Worm (Caenorhabditis elegans) whole organism, early embryonic: ENCODE results near the gene C56C10.7.

Source experiments
- B0310.2 ChIP-seq: sonication (generic microtip); optimal IDR thresholded peaks from 2 replicates; lab custom pipeline; 2016; ENCODE audit warnings: mild to moderate bottlenecking, missing genetic modification characterization, missing compliant biosample characterization
- F13C5.2 ChIP-seq: sonication (generic microtip); optimal IDR thresholded peaks from 2 replicates; lab custom pipeline; 2017; ENCODE audit warnings: mild to moderate bottlenecking, missing genetic modification characterization, inconsistent platforms, missing compliant biosample characterization
- aly-1 ChIP-seq: sonication (generic microtip); optimal IDR thresholded peaks from 2 replicates; lab custom pipeline; 2016; ENCODE audit warnings: missing genetic modification characterization, missing compliant biosample characterization
- ama-1 ChIP-seq: fragments of 150-350 bp; optimal IDR thresholded peaks from 2 replicates; lab custom pipeline; 2014
- ceh-13 ChIP-seq: fragments of 200-800 bp; sonication (Bioruptor generic); optimal IDR thresholded peaks from 2 replicates; lab custom pipeline; 2018; ENCODE audit warnings: mild to moderate bottlenecking, missing genetic modification characterization, missing compliant biosample characterization
- ceh-36 ChIP-seq: sonication (generic microtip); optimal IDR thresholded peaks from 2 replicates; lab custom pipeline; 2016; ENCODE audit warnings: missing genetic modification characterization, inconsistent platforms, missing compliant biosample characterization
- ets-7 ChIP-seq: sonication (generic microtip); optimal IDR thresholded peaks from 2 replicates; lab custom pipeline; 2016; ENCODE audit warnings: missing genotype, missing genetic modification characterization, missing compliant biosample characterization
- flt-1 ChIP-seq: fragments of 200-800 bp; sonication (Bioruptor generic); IDR thresholded peaks from 2 replicates; pipeline ENCODE4 v1.3.6; 2022; ENCODE audit warnings: missing genetic modification characterization, missing compliant biosample characterization
- hmbx-1 ChIP-seq: sonication (generic microtip); optimal IDR thresholded peaks from 2 replicates; lab custom pipeline; 2016; ENCODE audit warnings: mild to moderate bottlenecking, missing genetic modification characterization, missing compliant biosample characterization
- hmg-4 ChIP-seq: fragments of 200-800 bp; sonication (Bioruptor generic); optimal IDR thresholded peaks from 2 replicates; lab custom pipeline; 2018; ENCODE audit warnings: mild to moderate bottlenecking, missing genetic modification characterization, missing compliant biosample characterization
- hnd-1 ChIP-seq: sonication (generic microtip); optimal IDR thresholded peaks from 2 replicates; lab custom pipeline; 2016; ENCODE audit warnings: missing genetic modification characterization, missing compliant biosample characterization
- pes-1 ChIP-seq: fragments of 200-800 bp; sonication (Bioruptor generic); IDR thresholded peaks from 2 replicates; pipeline ENCODE4 v1.3.6; 2022; ENCODE audit warnings: missing genetic modification reagents, missing genetic modification characterization, missing compliant biosample characterization
- scrt-1 ChIP-seq: fragments of 200-800 bp; sonication (Bioruptor generic); IDR thresholded peaks from 2 replicates; pipeline ENCODE4 v1.3.6; 2022; ENCODE audit warnings: missing genetic modification characterization, missing compliant biosample characterization
- sea-1 ChIP-seq: fragments of 200-800 bp; sonication (Bioruptor generic); conservative IDR thresholded peaks from 2 replicates; pipeline ENCODE4 v1.3.6; 2022; ENCODE audit warnings: missing genetic modification characterization, missing compliant biosample characterization
- tbx-11 ChIP-seq: fragments of 200-800 bp; sonication (Bioruptor generic); IDR thresholded peaks from 2 replicates; pipeline ENCODE4 v1.3.6; 2022; ENCODE audit warnings: missing genetic modification characterization, missing compliant biosample characterization
- tbx-37 ChIP-seq: fragments of 200-800 bp; sonication (Bioruptor generic); conservative IDR thresholded peaks from 2 replicates; pipeline ENCODE4 v1.3.6; 2022; ENCODE audit warnings: missing genetic modification reagents, missing genetic modification characterization, missing compliant biosample characterization
- tra-4 ChIP-seq: sonication (generic microtip); optimal IDR thresholded peaks from 2 replicates; lab custom pipeline; 2017; ENCODE audit warnings: missing genetic modification characterization, missing compliant biosample characterization

The C56C10.7 gene

DNA sequence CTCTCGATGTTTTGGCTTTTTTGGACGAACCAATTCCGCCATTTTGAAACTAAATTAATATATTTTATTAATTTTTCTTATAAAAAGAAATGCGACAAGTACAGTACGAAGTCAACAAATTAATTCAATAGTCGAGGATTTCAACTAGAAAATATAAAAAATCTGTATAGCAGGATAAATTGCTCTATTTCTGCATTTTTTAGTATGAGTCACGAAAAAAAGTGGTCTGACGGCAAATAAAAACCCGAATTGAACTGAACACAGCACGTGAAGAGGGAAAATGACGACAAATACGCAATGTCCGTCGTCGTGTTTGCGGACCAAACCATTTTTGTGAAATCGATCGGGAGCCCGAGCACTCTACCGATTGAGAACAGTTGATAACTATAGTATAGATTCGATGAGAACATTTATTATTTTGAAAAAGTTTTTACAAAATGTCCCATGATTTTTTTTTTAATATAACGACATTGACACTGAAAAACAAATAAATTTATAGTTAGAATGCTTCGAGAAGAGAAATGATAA lies 22.0 kb upstream of the C56C10.7 start, which contains the start of gene epg-5:
Gene epg-5, minus strand, starts transcription at position 51 of the 528 bp plus-strand sequence.
- TF ChIP-seq scrt-1 (GFP tag; lab: Robert Waterston, UW) (no peak), tra-4 (tag; lab: Kevin White, UChicago) (no peak), hmbx-1 (tag; lab: Kevin White, UChicago) (no peak), flt-1 (GFP tag; lab: Robert Waterston, UW) (no peak), ceh-13 (GFP tag; lab: Kevin White, UChicago) (no peak)

DNA sequence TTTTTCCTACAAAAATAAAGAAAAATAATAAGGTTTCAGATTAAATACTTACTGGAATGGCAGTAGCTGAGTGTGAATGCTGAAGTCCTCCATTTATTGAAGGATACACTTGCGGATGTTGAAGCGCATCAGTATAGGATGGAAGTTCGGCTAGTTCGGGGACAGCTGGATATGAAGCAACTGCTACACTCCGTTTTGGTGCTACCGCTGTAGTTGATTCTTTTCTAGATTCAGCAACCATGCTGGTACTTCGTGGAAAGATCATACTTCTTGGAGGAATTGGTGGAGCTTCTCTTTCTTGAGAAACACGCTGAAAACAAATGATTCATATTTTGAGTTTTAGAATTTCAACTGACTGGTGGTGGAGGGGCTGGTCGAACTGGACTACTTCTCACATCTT lies 21.3 kb upstream of the C56C10.7 start:
- no peak for TF ChIP-seq sea-1

DNA sequence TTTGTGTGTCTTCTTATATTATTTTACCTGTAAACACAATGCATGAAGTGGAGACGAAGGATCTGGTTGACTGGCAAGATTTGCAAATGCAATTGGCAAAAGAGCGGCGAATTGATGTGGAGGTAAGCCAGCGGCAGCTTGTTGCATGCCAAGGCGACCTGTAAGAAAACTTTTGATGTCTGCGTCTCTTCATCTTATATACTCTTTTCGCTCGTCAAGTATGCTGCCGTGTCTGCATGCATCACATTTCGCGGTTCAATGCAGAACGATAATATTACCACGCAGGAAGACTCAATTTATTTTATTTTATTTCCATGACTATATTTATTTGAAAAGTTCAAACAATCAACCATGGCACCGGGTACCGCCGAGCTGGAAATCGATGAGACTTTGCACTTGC lies 13.6 kb upstream of the C56C10.7 start, which contains the start of gene vps-33.2:
Gene vps-33.2, plus strand, starts transcription at position 244 of the 400 bp plus-strand sequence.
- TF ChIP-seq flt-1 (GFP tag; lab: Robert Waterston, UW) (no peak), ets-7 (tag; lab: Kevin White, UChicago) (no peak), tra-4 (tag; lab: Kevin White, UChicago) (no peak), tbx-37 (GFP tag; lab: Robert Waterston, UW) (no peak), ceh-36 (no peak)

DNA sequence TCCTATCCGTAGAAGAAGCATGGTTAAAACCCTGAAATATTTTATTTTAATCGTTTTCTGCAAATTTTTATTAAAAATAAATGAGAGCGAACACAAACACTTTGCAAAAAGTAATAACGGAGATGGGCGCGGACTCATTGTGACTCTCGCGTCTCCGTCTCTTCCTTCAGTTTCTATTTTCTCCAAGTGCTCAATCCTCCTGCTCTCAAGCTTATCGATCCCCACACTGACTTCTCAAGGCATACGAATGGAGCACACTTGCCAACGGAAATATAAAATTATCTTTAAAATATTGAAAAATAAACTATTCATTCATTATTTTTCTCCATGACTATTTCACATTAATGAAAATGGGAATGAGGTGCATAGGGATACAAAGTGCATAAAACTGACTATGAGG lies 10.7 kb upstream of the C56C10.7 start, which contains the start of gene dnj-8:
Gene dnj-8, minus strand, starts transcription at position 31 of the 400 bp plus-strand sequence.
- TF ChIP-seq ceh-13 (GFP tag; lab: Kevin White, UChicago) (no peak), hmbx-1 (tag; lab: Kevin White, UChicago) (no peak), tra-4 (tag; lab: Kevin White, UChicago) (no peak), hnd-1 (no peak), flt-1 (GFP tag; lab: Robert Waterston, UW) (no peak), ceh-36 (no peak), scrt-1 (GFP tag; lab: Robert Waterston, UW) (no peak), hmg-4 (no peak), tbx-37 (GFP tag; lab: Robert Waterston, UW) (no peak), aly-1 (tag; lab: Kevin White, UChicago) (no peak), tbx-11 (no peak), pes-1 (no peak)

DNA sequence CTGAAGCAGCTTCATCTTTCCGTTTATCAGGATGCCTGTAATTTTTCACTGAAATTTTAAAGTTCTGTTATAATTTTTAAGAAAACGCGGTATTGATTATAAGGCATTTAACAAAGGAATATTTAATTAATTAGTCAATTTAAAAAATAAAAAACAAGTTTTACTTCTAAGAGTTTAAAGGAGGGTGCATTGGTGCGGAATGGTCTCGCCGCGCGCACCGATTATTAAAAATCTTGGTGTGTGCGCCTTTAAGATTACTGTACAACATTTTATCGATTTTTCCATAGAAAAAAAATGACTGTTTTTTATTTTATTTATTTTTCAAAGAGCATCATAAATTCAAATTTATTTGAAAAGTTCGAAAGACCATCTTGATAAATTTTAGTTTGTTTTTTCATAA lies 10.1 kb upstream of the C56C10.7 start:
- no peak for TF ChIP-seq tra-4 (tag; lab: Kevin White, UChicago)
- TF ChIP-seq tbx-11: no peak
- TF ChIP-seq tbx-37 (GFP tag; lab: Robert Waterston, UW): no peak
- no peak for TF ChIP-seq sea-1
- TF ChIP-seq hmbx-1 (tag; lab: Kevin White, UChicago): no peak

DNA sequence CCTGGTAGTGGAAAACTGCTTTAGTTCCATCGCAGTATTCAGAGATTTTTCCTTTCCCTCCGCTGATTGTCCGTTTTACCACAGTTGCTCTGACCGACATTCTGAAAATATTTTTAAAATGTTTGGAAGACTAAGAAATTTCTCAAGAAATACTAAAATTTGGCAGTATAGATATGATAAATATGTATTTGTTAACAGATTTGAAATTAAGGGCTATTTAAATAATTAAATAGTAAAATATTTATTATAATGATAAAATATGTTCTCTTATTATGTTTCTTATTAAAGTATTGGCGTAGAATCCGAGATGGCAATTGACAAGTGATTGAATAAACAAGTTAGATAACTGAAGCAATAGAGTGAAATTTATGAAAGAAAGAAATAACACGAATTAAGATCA lies 6.8 kb upstream of the C56C10.7 start, which contains the start of gene aipr-1:
Gene aipr-1, minus strand, starts transcription at position 101 of the 400 bp plus-strand sequence.
- TF ChIP-seq ets-7 (tag; lab: Kevin White, UChicago): no peak
- TF ChIP-seq hmbx-1 (tag; lab: Kevin White, UChicago): no peak
- no peak for TF ChIP-seq ceh-13 (GFP tag; lab: Kevin White, UChicago)
- TF ChIP-seq hmg-4: no peak
- no peak for TF ChIP-seq ama-1 (lab: Kevin White, UChicago)
- no peak for TF ChIP-seq tra-4 (tag; lab: Kevin White, UChicago)
- TF ChIP-seq pes-1: no peak
- no peak for TF ChIP-seq sea-1
- no peak for TF ChIP-seq aly-1 (tag; lab: Kevin White, UChicago)
- TF ChIP-seq ceh-36: no peak
- TF ChIP-seq hnd-1: no peak
- TF ChIP-seq F13C5.2 (tag; lab: Kevin White, UChicago): no peak
- TF ChIP-seq tbx-11: no peak
- TF ChIP-seq B0310.2 (tag; lab: Kevin White, UChicago): no peak
- TF ChIP-seq flt-1 (GFP tag; lab: Robert Waterston, UW): no peak
- no peak for TF ChIP-seq tbx-37 (GFP tag; lab: Robert Waterston, UW)
- TF ChIP-seq scrt-1 (GFP tag; lab: Robert Waterston, UW): no peak

DNA sequence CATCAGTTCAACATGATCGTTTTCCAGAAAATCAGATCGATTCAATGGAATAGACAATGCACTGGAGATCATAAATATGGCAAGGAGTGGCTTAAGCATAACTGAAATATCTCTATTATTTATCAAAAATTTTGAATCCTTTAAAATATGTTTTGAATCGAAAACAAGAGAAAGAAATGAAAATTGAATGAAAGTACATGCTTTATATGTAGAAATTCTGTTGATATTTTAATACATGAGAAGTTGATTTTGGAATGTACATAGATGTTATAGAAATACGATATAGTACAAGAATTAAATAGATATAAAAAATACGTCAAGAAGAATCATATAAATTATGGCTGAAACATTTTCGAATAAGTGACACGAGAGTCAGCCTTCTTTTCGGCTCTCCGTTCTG lies 4.9 kb upstream of the C56C10.7 start, which contains the start of gene C56C10.9:
Gene C56C10.9, minus strand, starts transcription at position 101 of the 400 bp plus-strand sequence.
- no peak for TF ChIP-seq ets-7 (tag; lab: Kevin White, UChicago)
- no peak for TF ChIP-seq tbx-37 (GFP tag; lab: Robert Waterston, UW)
- TF ChIP-seq F13C5.2 (tag; lab: Kevin White, UChicago): no peak
- no peak for TF ChIP-seq tbx-11
- TF ChIP-seq hmbx-1 (tag; lab: Kevin White, UChicago): no peak
- TF ChIP-seq B0310.2 (tag; lab: Kevin White, UChicago): no peak
- TF ChIP-seq flt-1 (GFP tag; lab: Robert Waterston, UW): no peak
- TF ChIP-seq ceh-36: no peak
- no peak for TF ChIP-seq sea-1
- TF ChIP-seq tra-4 (tag; lab: Kevin White, UChicago): no peak
- no peak for TF ChIP-seq ceh-13 (GFP tag; lab: Kevin White, UChicago)
- TF ChIP-seq aly-1 (tag; lab: Kevin White, UChicago): no peak
- TF ChIP-seq scrt-1 (GFP tag; lab: Robert Waterston, UW): no peak
- no peak for TF ChIP-seq pes-1
- TF ChIP-seq hnd-1: no peak
- TF ChIP-seq ama-1 (lab: Kevin White, UChicago): no peak

DNA sequence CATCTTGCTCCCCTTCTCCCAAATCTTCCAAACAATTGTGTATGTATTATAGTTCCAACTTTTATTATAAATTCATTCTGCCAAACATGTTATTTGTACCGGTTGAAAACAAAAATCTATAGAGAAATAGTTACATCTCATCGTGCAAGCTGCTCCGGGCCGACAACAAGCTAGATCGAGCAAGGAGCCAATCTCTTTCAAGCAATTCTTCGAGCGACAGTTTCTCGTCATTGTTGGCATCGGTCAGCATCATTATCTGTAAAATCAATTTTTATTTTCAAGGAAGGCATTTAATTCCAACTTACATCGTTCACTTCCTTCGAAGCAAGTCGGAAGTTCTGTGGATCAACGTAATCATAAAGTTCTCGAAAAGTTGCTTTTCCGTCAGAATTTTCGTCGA lies 3.6 kb upstream of the C56C10.7 start:
- TF ChIP-seq scrt-1 (GFP tag; lab: Robert Waterston, UW) (no peak), pes-1 (no peak), hmbx-1 (tag; lab: Kevin White, UChicago) (no peak), aly-1 (tag; lab: Kevin White, UChicago) (no peak)
